Worm (Caenorhabditis elegans) whole organism, L1 larva: ENCODE results near the gene gyg-1.
A peak's percentile ranks its signal among the peaks of the same experiment; 100 is the strongest.

Experiments
- C16A3.4 ChIP-seq: fragments of 150-350 bp; optimal IDR thresholded peaks from 2 replicates; lab custom pipeline; 2014; ENCODE audit warnings: missing biosample characterization, missing genetic modification characterization
- blmp-1 ChIP-seq: fragments of 150-350 bp; optimal IDR thresholded peaks from 2 replicates; lab custom pipeline; 2014; ENCODE audit warnings: missing biosample characterization, missing genetic modification characterization
- ceh-82 ChIP-seq, 3 experiments: fragments of 150-350 bp in 1 of 3; sonication (generic microtip) in 2 of 3; optimal IDR thresholded peaks; 2 replicates each; lab custom pipeline; 2014 to 2017; ENCODE audit warnings: missing biosample characterization in 3 of 3, missing genetic modification characterization in 3 of 3
- ceh-90 ChIP-seq: sonication (generic microtip); optimal IDR thresholded peaks from 2 replicates; lab custom pipeline; 2016; ENCODE audit warnings: missing genetic modification characterization, missing compliant biosample characterization
- efl-1 ChIP-seq, 4 experiments: fragments of 150-350 bp; optimal IDR thresholded peaks in 3 of 4; peaks in 1 of 4; 1 replicate in 1 of 4; 2 replicates in 3 of 4; lab custom pipeline; 2014; ENCODE audit warnings: missing biosample characterization in 2 of 4, missing genetic modification characterization in 2 of 4, missing genetic modification reagents in 2 of 4
- elt-2 ChIP-seq: sonication (generic microtip); optimal IDR thresholded peaks from 2 replicates; lab custom pipeline; 2016; ENCODE audit warnings: missing genetic modification characterization, mild to moderate bottlenecking, inconsistent platforms, missing compliant biosample characterization, missing genetic modification reagents
- elt-3 ChIP-seq, 6 experiments: fragments of 150-350 bp in 1 of 6; sonication (generic microtip); optimal IDR thresholded peaks; 2 replicates each; lab custom pipeline; 2017 to 2018; ENCODE audit warnings: missing biosample characterization in 6 of 6, missing genetic modification characterization in 6 of 6, inconsistent platforms in 1 of 6
- fkh-10 ChIP-seq: sonication (generic microtip); optimal IDR thresholded peaks from 2 replicates; lab custom pipeline; 2017; ENCODE audit warnings: missing biosample characterization, missing genetic modification reagents, missing genetic modification characterization
- fkh-4 ChIP-seq: sonication (generic microtip); optimal IDR thresholded peaks from 2 replicates; lab custom pipeline; 2016; ENCODE audit warnings: missing compliant biosample characterization, missing genetic modification characterization, borderline replicate concordance
- fkh-8 ChIP-seq: sonication (generic microtip); optimal IDR thresholded peaks from 2 replicates; lab custom pipeline; 2016; ENCODE audit warnings: mild to moderate bottlenecking, missing genetic modification characterization, missing compliant biosample characterization
- grh-1 ChIP-seq: fragments of 200-800 bp; sonication (Bioruptor generic); IDR thresholded peaks from 2 replicates; pipeline ENCODE4 v1.3.6; 2022; ENCODE audit warnings: missing genetic modification reagents, missing genetic modification characterization, missing compliant biosample characterization
- hlh-17 ChIP-seq: fragments of 200-800 bp; sonication (Bioruptor generic); optimal IDR thresholded peaks from 2 replicates; lab custom pipeline; 2018; ENCODE audit warnings: missing genetic modification characterization, mild to moderate bottlenecking, missing compliant biosample characterization, moderate library complexity, borderline replicate concordance
- hlh-4 ChIP-seq: sonication (generic microtip); optimal IDR thresholded peaks from 2 replicates; lab custom pipeline; 2016; ENCODE audit warnings: mild to moderate bottlenecking, missing genetic modification characterization, missing compliant biosample characterization
- irx-1 ChIP-seq: sonication (generic microtip); optimal IDR thresholded peaks from 2 replicates; lab custom pipeline; 2016; ENCODE audit warnings: missing genetic modification characterization, missing compliant biosample characterization
- isw-1 ChIP-seq: fragments of 200-800 bp; sonication (Bioruptor generic); IDR thresholded peaks from 2 replicates; pipeline ENCODE4 v1.3.6; 2022; ENCODE audit warnings: missing genetic modification characterization, missing compliant biosample characterization
- jun-1 ChIP-seq: fragments of 150-350 bp; optimal IDR thresholded peaks from 2 replicates; lab custom pipeline; 2014; ENCODE audit warnings: missing biosample characterization, missing genetic modification reagents, missing genetic modification characterization
- lin-13 ChIP-seq: fragments of 150-350 bp; optimal IDR thresholded peaks from 2 replicates; lab custom pipeline; 2014; ENCODE audit warnings: missing biosample characterization, missing genetic modification reagents, missing genetic modification characterization
- lin-14 ChIP-seq: fragments of 200-800 bp; sonication (Bioruptor generic); optimal IDR thresholded peaks from 2 replicates; lab custom pipeline; 2018; ENCODE audit warnings: mild to moderate bottlenecking, missing genetic modification characterization, moderate library complexity, missing compliant biosample characterization
- lin-15B ChIP-seq: fragments of 150-350 bp; sonication (generic microtip); optimal IDR thresholded peaks from 3 replicates; lab custom pipeline; 2014; ENCODE audit warnings: missing biosample characterization, missing genetic modification characterization
- nhr-237 ChIP-seq: fragments of 150-350 bp; optimal IDR thresholded peaks from 2 replicates; lab custom pipeline; 2014; ENCODE audit warnings: missing biosample characterization, missing genetic modification characterization
- nhr-71 ChIP-seq: sonication (generic microtip); optimal IDR thresholded peaks from 2 replicates; lab custom pipeline; 2016; ENCODE audit warnings: mild to moderate bottlenecking, missing genetic modification characterization, moderate library complexity, missing compliant biosample characterization
- nhr-85 ChIP-seq: sonication (generic microtip); peaks from one replicate; lab custom pipeline; 2016; ENCODE audit warnings: missing genetic modification characterization, inconsistent platforms, missing compliant biosample characterization
- nhr-90 ChIP-seq: sonication (generic microtip); optimal IDR thresholded peaks from 2 replicates; lab custom pipeline; 2016; ENCODE audit warnings: mild to moderate bottlenecking, missing genetic modification characterization, missing compliant biosample characterization; ENCODE audit not compliant: poor library complexity
- pag-3 ChIP-seq: sonication (generic microtip); optimal IDR thresholded peaks from 2 replicates; lab custom pipeline; 2017; ENCODE audit warnings: missing genetic modification characterization, mild to moderate bottlenecking, missing compliant biosample characterization, antibody characterized with exemption, borderline replicate concordance; ENCODE audit not compliant: insufficient read depth
- pqm-1 ChIP-seq: sonication (generic microtip); optimal IDR thresholded peaks from 3 replicates; lab custom pipeline; 2017; ENCODE audit warnings: missing biosample characterization, missing genetic modification characterization
- snu-23 ChIP-seq: sonication (generic microtip); optimal IDR thresholded peaks from 2 replicates; lab custom pipeline; 2016; ENCODE audit warnings: missing genetic modification characterization, missing compliant biosample characterization
- sox-4 ChIP-seq: sonication (generic microtip); optimal IDR thresholded peaks from 2 replicates; lab custom pipeline; 2016; ENCODE audit warnings: missing genetic modification characterization, missing compliant biosample characterization
- tlp-1 ChIP-seq: fragments of 150-350 bp; optimal IDR thresholded peaks from 2 replicates; lab custom pipeline; 2014; ENCODE audit warnings: missing biosample characterization, missing genetic modification characterization
- unc-98 ChIP-seq: fragments of 200-800 bp; sonication (Bioruptor generic); IDR thresholded peaks from 2 replicates; pipeline ENCODE4 v1.3.6; 2022; ENCODE audit warnings: missing genetic modification characterization, missing compliant biosample characterization
- zag-1 ChIP-seq: fragments of 150-350 bp; optimal IDR thresholded peaks from 2 replicates; lab custom pipeline; 2014; ENCODE audit warnings: missing biosample characterization, missing genetic modification characterization

gyg-1 gene

ce11 chrX:3552948-3553347 is 15.5 kb downstream of the gyg-1 start:
- TF ChIP-seq nhr-71 (tag; lab: Kevin White, UChicago) (peak; percentile 2), fkh-4 (tag; lab: Kevin White, UChicago) (no peak), lin-14 (GFP tag; lab: Kevin White, UChicago) (peak; percentile 3), elt-2 (tag; lab: Kevin White, UChicago) (peak; percentile 51), zag-1 (no peak)

- TF ChIP-seq lin-13 (GFP tag; lab: Kevin White, UChicago) (no peak), hlh-17 (no peak), irx-1 (tag; lab: Kevin White, UChicago) (no peak), blmp-1 (tag; lab: Kevin White, UChicago) (no peak), hlh-4 (no peak), efl-1 (optimal IDR thresholded peaks at IDR 0.05; lab: Kevin White, UChicago) (no peak), efl-1 (GFP tag; optimal IDR thresholded peaks at IDR 0.05 in 1 of 2; lab: Kevin White, UChicago) (peak in 1 of 2 experiments; percentile 77), nhr-85 (tag; lab: Kevin White, UChicago) (no peak)
These were observed 16.3 kb downstream of the gyg-1 start for ce11 chrX:3553687-3554086.

- TF ChIP-seq sox-4 (no peak), unc-98 (GFP tag; lab: Robert Waterston, UW) (no peak), pqm-1 (tag; lab: Kevin White, UChicago) (no peak), nhr-237 (tag; lab: Kevin White, UChicago) (no peak), tlp-1 (tag; lab: Kevin White, UChicago) (no peak), lin-13 (GFP tag; lab: Kevin White, UChicago) (no peak), fkh-4 (tag; lab: Kevin White, UChicago) (no peak), fkh-8 (tag; lab: Kevin White, UChicago) (no peak), fkh-10 (no peak)
These were observed 16.7 kb downstream of the gyg-1 start for ce11 chrX:3554117-3554516.

- TF ChIP-seq nhr-90 (tag; lab: Kevin White, UChicago) (no peak), snu-23 (no peak), elt-2 (tag; lab: Kevin White, UChicago) (peak; percentile 54), jun-1 (tag; lab: Kevin White, UChicago) (no peak), nhr-71 (tag; lab: Kevin White, UChicago) (no peak)
These were observed 18.5 kb downstream of the gyg-1 start for ce11 chrX:3555930-3556329.

ce11 chrX:3563903-3564302 is 26.5 kb downstream of the gyg-1 start, which contains the start of gene vit-4:
vit-4 (minus strand) TSS chrX:3563965.
- no peak for TF ChIP-seq isw-1 (GFP tag; lab: Robert Waterston, UW)
- no peak for TF ChIP-seq hlh-4
- TF ChIP-seq elt-2 (tag; lab: Kevin White, UChicago), result no peak
- no peak for TF ChIP-seq grh-1 (GFP tag; lab: Robert Waterston, UW)
- no peak for TF ChIP-seq pag-3 (tag; lab: Kevin White, UChicago)
- TF ChIP-seq sox-4, result no peak
- no peak for TF ChIP-seq lin-15B (tag; lab: Kevin White, UChicago)
- TF ChIP-seq fkh-8 (tag; lab: Kevin White, UChicago), result no peak
- no peak for TF ChIP-seq elt-3 (tag; optimal IDR thresholded peaks at IDR 0.05; lab: Kevin White, UChicago)

ce11 chrX:3566856-3567255 is 29.4 kb downstream of the gyg-1 start:
- TF ChIP-seq pqm-1 (tag; lab: Kevin White, UChicago) (no peak), C16A3.4 (tag; lab: Kevin White, UChicago) (no peak), ceh-82 (tag; optimal IDR thresholded peaks at IDR 0.05; lab: Kevin White, UChicago) (no peak), ceh-90 (tag; lab: Kevin White, UChicago) (no peak)
